Fruit fly (Drosophila melanogaster) whole organism, embryonic: ENCODE data around the gene CG9240.

Source experiments
- Aef1 ChIP-seq: fragments of 200-800 bp; sonication (Bioruptor generic); IDR thresholded peaks from 3 replicates; pipeline ENCODE4 v1.3.6; 2022; ENCODE audit warnings: missing biosample characterization, missing genetic modification characterization
- CG12299 ChIP-seq: fragments of 200-800 bp; sonication (Bioruptor generic); optimal IDR thresholded peaks from 2 replicates; lab custom pipeline; 2018; ENCODE audit warnings: missing biosample characterization, mild to moderate bottlenecking, missing genetic modification characterization
- CG13287 ChIP-seq: fragments of 200-800 bp; sonication (Bioruptor generic); IDR thresholded peaks from 2 replicates; pipeline ENCODE4 v1.3.6; 2022; ENCODE audit warnings: missing biosample characterization, missing genetic modification characterization; ENCODE audit not compliant: partially characterized antibody
- CG13624 ChIP-seq: fragments of 200-800 bp; sonication (Bioruptor generic); optimal IDR thresholded peaks from 2 replicates; lab custom pipeline; 2016; ENCODE audit warnings: missing biosample characterization, missing genetic modification characterization
- CG17186 ChIP-seq: fragments of 200-800 bp; sonication (Bioruptor generic); optimal IDR thresholded peaks from 3 replicates; lab custom pipeline; 2017; ENCODE audit warnings: missing biosample characterization, missing genetic modification reagents, missing genetic modification characterization
- CG18011 ChIP-seq: fragments of 200-800 bp; sonication (Bioruptor generic); optimal IDR thresholded peaks from 2 replicates; lab custom pipeline; 2017; ENCODE audit warnings: missing biosample characterization, missing genetic modification characterization, mild to moderate bottlenecking, moderate library complexity, missing genotype
- CG2116 ChIP-seq: fragments of 200-800 bp; sonication (Bioruptor generic); optimal IDR thresholded peaks from 3 replicates; lab custom pipeline; 2018; ENCODE audit warnings: missing biosample characterization, mild to moderate bottlenecking, missing genetic modification characterization
- CG2202 ChIP-seq: fragments of 200-800 bp; sonication (Bioruptor generic); optimal IDR thresholded peaks from 2 replicates; lab custom pipeline; 2018; ENCODE audit warnings: missing biosample characterization, mild to moderate bottlenecking, missing genetic modification characterization
- CG34376 ChIP-seq: fragments of 200-800 bp; sonication (Bioruptor generic); optimal IDR thresholded peaks from 2 replicates; lab custom pipeline; 2018; ENCODE audit warnings: missing biosample characterization, mild to moderate bottlenecking, missing genetic modification characterization
- CG3847 ChIP-seq: fragments of 200-800 bp; sonication (Bioruptor generic); IDR thresholded peaks from 2 replicates; pipeline ENCODE4 v1.3.6; 2022; ENCODE audit warnings: missing biosample characterization, missing genetic modification characterization
- CG42726 ChIP-seq: fragments of 200-800 bp; sonication (Bioruptor generic); IDR thresholded peaks from 2 replicates; pipeline ENCODE4 v1.3.6; 2022; ENCODE audit warnings: missing biosample characterization, missing genetic modification characterization; ENCODE audit not compliant: partially characterized antibody
- CG4404 ChIP-seq: fragments of 200-800 bp; sonication (Bioruptor generic); IDR thresholded peaks from 2 replicates; pipeline ENCODE4 v1.3.6; 2022; ENCODE audit warnings: missing biosample characterization, missing genetic modification characterization
- CG6175 ChIP-seq: fragments of 200-800 bp; sonication (Bioruptor generic); IDR thresholded peaks from 3 replicates; pipeline ENCODE4 v1.3.6; 2022; ENCODE audit warnings: missing biosample characterization, missing genetic modification characterization
- CG6791 ChIP-seq: fragments of 200-800 bp; sonication (Bioruptor generic); IDR thresholded peaks from 3 replicates; pipeline ENCODE4 v1.3.6; 2022; ENCODE audit warnings: missing biosample characterization, missing genetic modification characterization; ENCODE audit not compliant: partially characterized antibody
- CG8388 ChIP-seq: fragments of 200-800 bp; sonication (Bioruptor generic); optimal IDR thresholded peaks from 2 replicates; lab custom pipeline; 2019; ENCODE audit warnings: missing biosample characterization, mild to moderate bottlenecking, missing genetic modification characterization, moderate library complexity
- CG9609 ChIP-seq: fragments of 200-800 bp; sonication (Bioruptor generic); optimal IDR thresholded peaks from 3 replicates; lab custom pipeline; 2016; ENCODE audit warnings: missing biosample characterization, missing genetic modification characterization
- CG9932 ChIP-seq: fragments of 200-800 bp; sonication (Bioruptor generic); IDR thresholded peaks from 2 replicates; pipeline ENCODE4 v1.3.6; 2022; ENCODE audit warnings: missing biosample characterization, missing genetic modification characterization
- Dbx ChIP-seq: fragments of 200-800 bp; sonication (Bioruptor generic); IDR thresholded peaks from 3 replicates; pipeline ENCODE4 v1.3.6; 2022; ENCODE audit warnings: missing biosample characterization, missing genetic modification characterization
- Doc3 ChIP-seq: fragments of 200-800 bp; sonication (Bioruptor generic); IDR thresholded peaks from 3 replicates; pipeline ENCODE4 v1.3.6; 2022; ENCODE audit warnings: missing biosample characterization, missing genetic modification characterization; ENCODE audit not compliant: partially characterized antibody
- E2f2 ChIP-seq: fragments of 200-800 bp; sonication (Bioruptor generic); IDR thresholded peaks from 2 replicates; pipeline ENCODE4 v1.3.6; 2022; ENCODE audit warnings: missing biosample characterization, missing genetic modification characterization
- Neu2 ChIP-seq: fragments of 200-800 bp; sonication (Bioruptor generic); optimal IDR thresholded peaks from 3 replicates; lab custom pipeline; 2016; ENCODE audit warnings: missing biosample characterization, missing genetic modification characterization, borderline replicate concordance
- Opbp ChIP-seq: fragments of 200-800 bp; sonication (Bioruptor generic); IDR thresholded peaks from 3 replicates; pipeline ENCODE4 v1.3.6; 2022; ENCODE audit warnings: missing biosample characterization, missing genetic modification characterization; ENCODE audit not compliant: partially characterized antibody
- Scr ChIP-seq: fragments of 200-800 bp; sonication (Bioruptor generic); IDR thresholded peaks from 2 replicates; pipeline ENCODE4 v1.3.6; 2022; ENCODE audit warnings: missing biosample characterization, missing genetic modification characterization; ENCODE audit not compliant: partially characterized antibody
- amos ChIP-seq: fragments of 200-800 bp; sonication (Bioruptor generic); IDR thresholded peaks from 2 replicates; pipeline ENCODE4 v1.3.6; 2022; ENCODE audit warnings: missing biosample characterization, missing genetic modification characterization; ENCODE audit not compliant: partially characterized antibody
- dm ChIP-seq: fragments of 200-800 bp; sonication (Bioruptor generic); optimal IDR thresholded peaks from 3 replicates; lab custom pipeline; 2016; ENCODE audit warnings: missing biosample characterization, missing genetic modification characterization
- dysf ChIP-seq: fragments of 200-800 bp; sonication (Bioruptor generic); IDR thresholded peaks from 3 replicates; pipeline ENCODE4 v1.3.6; 2022; ENCODE audit warnings: missing biosample characterization, missing genetic modification characterization
- gsb ChIP-seq: fragments of 200-800 bp; sonication (Bioruptor generic); IDR thresholded peaks from 2 replicates; pipeline ENCODE4 v1.3.6; 2022; ENCODE audit warnings: missing biosample characterization, missing genetic modification characterization
- hb ChIP-seq: fragments of 200-800 bp; sonication (Bioruptor generic); IDR thresholded peaks from 3 replicates; pipeline ENCODE4 v1.3.6; 2022; ENCODE audit warnings: missing biosample characterization, missing genetic modification characterization; ENCODE audit not compliant: partially characterized antibody
- hbn ChIP-seq: fragments of 200-800 bp; sonication (Bioruptor generic); IDR thresholded peaks from 2 replicates; pipeline ENCODE4 v1.3.6; 2022; ENCODE audit warnings: missing biosample characterization, missing genetic modification characterization; ENCODE audit not compliant: partially characterized antibody
- ind ChIP-seq: fragments of 200-800 bp; sonication (Bioruptor generic); optimal IDR thresholded peaks from 3 replicates; lab custom pipeline; 2016; ENCODE audit warnings: missing biosample characterization, missing genetic modification characterization
- inv ChIP-seq: fragments of 200-800 bp; sonication (Bioruptor generic); IDR thresholded peaks from 2 replicates; pipeline ENCODE4 v1.3.6; 2022; ENCODE audit warnings: missing biosample characterization, missing genetic modification characterization; ENCODE audit not compliant: partially characterized antibody
- jing ChIP-seq: fragments of 200-800 bp; sonication (Bioruptor generic); optimal IDR thresholded peaks from 2 replicates; lab custom pipeline; 2018; ENCODE audit warnings: missing biosample characterization, mild to moderate bottlenecking, missing genetic modification characterization
- lilli ChIP-seq: fragments of 200-800 bp; sonication (Bioruptor generic); optimal IDR thresholded peaks from 3 replicates; lab custom pipeline; 2016; ENCODE audit warnings: missing biosample characterization, missing genetic modification characterization
- lola ChIP-seq, 3 experiments: fragments of >200 bp in 2 of 3; fragments of 200-800 bp in 1 of 3; sonication (Bioruptor generic) in 1 of 3; optimal IDR thresholded peaks; 2 replicates each; lab custom pipeline; 2017 to 2019; ENCODE audit warnings: missing biosample characterization in 3 of 3, missing genetic modification characterization in 3 of 3, mild to moderate bottlenecking in 1 of 3, moderate library complexity in 1 of 3
- luna ChIP-seq: fragments of 200-800 bp; sonication (Bioruptor generic); optimal IDR thresholded peaks from 2 replicates; lab custom pipeline; 2016; ENCODE audit warnings: missing biosample characterization, missing genetic modification characterization
- mld ChIP-seq: fragments of 200-800 bp; sonication (Bioruptor generic); IDR thresholded peaks from 3 replicates; pipeline ENCODE4 v1.3.6; 2022; ENCODE audit warnings: missing biosample characterization, missing genetic modification characterization; ENCODE audit not compliant: partially characterized antibody
- nerfin-1 ChIP-seq: fragments of 200-800 bp; sonication (Bioruptor generic); optimal IDR thresholded peaks from 3 replicates; lab custom pipeline; 2019; ENCODE audit warnings: missing biosample characterization, mild to moderate bottlenecking, missing genetic modification characterization, moderate library complexity
- nom ChIP-seq: fragments of 200-800 bp; sonication (Bioruptor generic); optimal IDR thresholded peaks from 2 replicates; lab custom pipeline; 2017; ENCODE audit warnings: missing biosample characterization, missing genetic modification characterization, mild to moderate bottlenecking, moderate library complexity, missing genetic modification reagents
- slbo ChIP-seq: fragments of 200-800 bp; sonication (Bioruptor generic); IDR thresholded peaks from 2 replicates; pipeline ENCODE4 v1.3.6; 2022; ENCODE audit warnings: missing biosample characterization, missing genetic modification characterization
- sna ChIP-seq: fragments of 200-800 bp; sonication (Bioruptor generic); IDR thresholded peaks from 2 replicates; pipeline ENCODE4 v1.3.6; 2022; ENCODE audit warnings: missing biosample characterization, missing genetic modification characterization; ENCODE audit not compliant: partially characterized antibody
- sr ChIP-seq: fragments of 200-800 bp; sonication (Bioruptor generic); IDR thresholded peaks from 3 replicates; pipeline ENCODE4 v1.3.6; 2022; ENCODE audit warnings: missing biosample characterization, missing genetic modification characterization
- ssp ChIP-seq: fragments of 200-800 bp; sonication (Bioruptor generic); IDR thresholded peaks from 2 replicates; pipeline ENCODE4 v1.3.6; 2022; ENCODE audit warnings: missing biosample characterization, missing genetic modification characterization
- tll ChIP-seq, 2 experiments: fragments of 200-800 bp in 1 of 2; fragments of >200 bp in 1 of 2; sonication (Bioruptor generic) in 1 of 2; optimal IDR thresholded peaks; 2 replicates each; lab custom pipeline; 2017 to 2019; ENCODE audit warnings: missing biosample characterization in 2 of 2, missing genetic modification characterization in 2 of 2, mild to moderate bottlenecking in 1 of 2, moderate library complexity in 1 of 2
- unc-4 ChIP-seq: fragments of 200-800 bp; sonication (Bioruptor generic); IDR thresholded peaks from 2 replicates; pipeline ENCODE4 v1.3.6; 2022; ENCODE audit warnings: missing biosample characterization, missing genetic modification characterization; ENCODE audit not compliant: partially characterized antibody
- vvl ChIP-seq: fragments of 200-800 bp; sonication (Bioruptor generic); IDR thresholded peaks from 2 replicates; pipeline ENCODE4 v1.3.6; 2022; ENCODE audit warnings: missing biosample characterization, missing genetic modification characterization
- wor ChIP-seq: fragments of 200-800 bp; sonication (Bioruptor generic); IDR thresholded peaks from 2 replicates; pipeline ENCODE4 v1.3.6; 2022; ENCODE audit warnings: missing biosample characterization, missing genetic modification characterization
- zen ChIP-seq: fragments of 200-800 bp; sonication (Bioruptor generic); optimal IDR thresholded peaks from 3 replicates; lab custom pipeline; 2018; ENCODE audit warnings: missing biosample characterization, mild to moderate bottlenecking, missing genetic modification characterization, moderate library complexity
- zen2 ChIP-seq: fragments of 200-800 bp; sonication (Bioruptor generic); IDR thresholded peaks from 3 replicates; pipeline ENCODE4 v1.3.6; 2022; ENCODE audit warnings: missing biosample characterization, missing genetic modification characterization; ENCODE audit not compliant: partially characterized antibody

The CG9240 gene

DNA sequence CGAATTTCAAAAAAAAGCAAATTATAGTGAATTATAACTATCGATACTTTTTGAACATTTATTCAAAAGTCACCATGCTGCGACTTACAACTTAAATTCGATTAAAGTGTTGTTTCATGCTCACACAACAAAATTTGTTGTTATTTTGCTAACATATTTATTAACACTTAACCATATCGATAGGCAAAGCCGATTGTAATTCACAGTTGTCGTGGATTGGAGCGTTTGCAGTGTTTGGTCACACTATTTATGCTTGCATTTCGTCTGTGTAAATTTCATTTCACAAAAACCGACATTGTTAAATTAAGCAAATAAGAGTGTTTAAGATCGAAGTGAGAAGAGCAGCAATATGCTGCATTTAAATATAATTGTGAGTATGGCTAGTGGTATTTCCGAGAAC, 11.3 kb upstream of the CG9240 start, which contains the start of gene HUWE1 (continued):
- peak; percentile 58; the same call in 2 of the 3 replicates for TF ChIP-seq zen2
- peak; percentile 71 for TF ChIP-seq Doc3 (GFP tag; lab: Robert Waterston, UW)
- no peak; the same call in 2 of the 3 replicates for TF ChIP-seq dysf (GFP tag; lab: Robert Waterston, UW)
- TF ChIP-seq CG18011 (GFP tag; lab: Kevin White, UChicago): no peak
- peak; percentile 86 for TF ChIP-seq unc-4 (GFP tag; lab: Robert Waterston, UW)
- peak; percentile 69; the same call in 1 of the 2 replicates for TF ChIP-seq hbn (GFP tag; lab: Robert Waterston, UW)
- TF ChIP-seq wor (GFP tag; lab: Robert Waterston, UW): no peak
- TF ChIP-seq inv: peak; percentile 72
- peak; percentile 44 for TF ChIP-seq sna
- TF ChIP-seq lilli: peak; percentile 47
- TF ChIP-seq Opbp (GFP tag; lab: Robert Waterston, UW): peak; percentile 81
- no peak for TF ChIP-seq CG34376 (GFP tag; lab: Kevin White, UChicago)
- peak; percentile 83 for TF ChIP-seq Scr (GFP tag; lab: Robert Waterston, UW)
- TF ChIP-seq hb (GFP tag; lab: Robert Waterston, UW): peak; percentile 67; the same call in 2 of the 3 replicates
- peak; percentile 89 for TF ChIP-seq CG13287 (GFP tag; lab: Robert Waterston, UW)
- TF ChIP-seq nerfin-1: peak; percentile 1
- peak; percentile 72 for TF ChIP-seq E2f2 (GFP tag; lab: Robert Waterston, UW)
- no peak for TF ChIP-seq CG6175 (GFP tag; lab: Robert Waterston, UW)
- TF ChIP-seq luna (GFP tag; lab: Kevin White, UChicago): no peak
- peak; percentile 40 for TF ChIP-seq CG13624 (GFP tag; lab: Kevin White, UChicago)
- TF ChIP-seq zen (tag; lab: Kevin White, UChicago): peak; percentile 31
- peak; percentile 10 for TF ChIP-seq CG9609 (GFP tag; lab: Kevin White, UChicago)
- TF ChIP-seq CG42726 (GFP tag; lab: Robert Waterston, UW): peak; percentile 22; the same call in 1 of the 2 replicates
- TF ChIP-seq Dbx: peak; percentile 32; the same call in 1 of the 3 replicates
- no peak for TF ChIP-seq gsb
- TF ChIP-seq Aef1: peak; percentile 57
- peak; percentile 38; the same call in 1 of the 2 replicates for TF ChIP-seq CG9932 (GFP tag; lab: Robert Waterston, UW)
- TF ChIP-seq amos: peak; percentile 84
- TF ChIP-seq vvl (GFP tag; lab: Robert Waterston, UW): 0 out of 2 replicates have a peak, but pooled peaks have one; percentile 5
- TF ChIP-seq dm (GFP tag; lab: Kevin White, UChicago): peak; percentile 63
- TF ChIP-seq lola (GFP tag; optimal IDR thresholded peaks at IDR 0.05; lab: Kevin White, UChicago): no peak
- 0 out of 2 replicates have a peak, but pooled peaks have one; percentile 18 for TF ChIP-seq ssp (GFP tag; lab: Robert Waterston, UW)
- TF ChIP-seq sr (GFP tag; lab: Robert Waterston, UW): no peak
- peak; percentile 32 for TF ChIP-seq CG12299 (tag; lab: Kevin White, UChicago)
- no peak for TF ChIP-seq CG8388 (GFP tag; lab: Kevin White, UChicago)
- peak; percentile 77 for TF ChIP-seq Neu2 (GFP tag; lab: Kevin White, UChicago)
- peak in 1 of 2 experiments; percentile 9 for TF ChIP-seq tll (GFP tag; optimal IDR thresholded peaks at IDR 0.05; lab: Kevin White, UChicago)
- peak; percentile 56 for TF ChIP-seq CG17186 (GFP tag; lab: Kevin White, UChicago)
- peak; percentile 85 for TF ChIP-seq CG2116 (GFP tag; lab: Kevin White, UChicago)
- no peak for TF ChIP-seq CG2202 (tag; lab: Kevin White, UChicago)
- no peak for TF ChIP-seq CG4404 (GFP tag; lab: Robert Waterston, UW)
- peak; percentile 26; the same call in 1 of the 2 replicates for TF ChIP-seq slbo (GFP tag; lab: Robert Waterston, UW)
- peak; percentile 32 for TF ChIP-seq nom (GFP tag; lab: Kevin White, UChicago)
- peak; percentile 59 for TF ChIP-seq CG3847 (GFP tag; lab: Robert Waterston, UW)
- no peak for TF ChIP-seq jing (GFP tag; lab: Kevin White, UChicago)
- no peak for TF ChIP-seq ind (GFP tag; lab: Kevin White, UChicago)
- TF ChIP-seq CG6791 (GFP tag; lab: Robert Waterston, UW): peak; percentile 76
- TF ChIP-seq mld (GFP tag; lab: Robert Waterston, UW): peak; percentile 66; the same call in 2 of the 3 replicates
